Worm (Caenorhabditis elegans) whole organism, L3 larva: ENCODE results near the gene C16D2.1.

Experiments used
- nhr-11 ChIP-seq: fragments of 150-350 bp; optimal IDR thresholded peaks from 2 replicates; lab custom pipeline; 2014; ENCODE audit warnings: missing biosample characterization, missing genetic modification characterization
- nhr-237 ChIP-seq: fragments of 150-350 bp; optimal IDR thresholded peaks from 2 replicates; lab custom pipeline; 2014; ENCODE audit warnings: missing biosample characterization, missing genetic modification characterization
- skn-1 ChIP-seq: fragments of 150-350 bp; optimal IDR thresholded peaks from 2 replicates; lab custom pipeline; 2014; ENCODE audit warnings: missing biosample characterization, missing genetic modification characterization
- unc-62 ChIP-seq: fragments of 150-350 bp; sonication (generic microtip); optimal IDR thresholded peaks from 4 replicates; lab custom pipeline; 2014; ENCODE audit warnings: missing biosample characterization, missing genetic modification reagents, missing genetic modification characterization
- ztf-4 ChIP-seq: fragments of 150-350 bp; optimal IDR thresholded peaks from 2 replicates; lab custom pipeline; 2014; ENCODE audit warnings: missing biosample characterization, missing genetic modification characterization

ce11 chrII:9181155-9181554, 49.7 kb downstream of the C16D2.1 start:
- TF ChIP-seq nhr-11: no peak
- TF ChIP-seq unc-62 (GFP tag; lab: Kevin White, UChicago): no peak
- TF ChIP-seq skn-1 (tag; lab: Kevin White, UChicago): no peak
- no peak for TF ChIP-seq ztf-4 (tag; lab: Kevin White, UChicago)
- no peak for TF ChIP-seq nhr-237 (tag; lab: Kevin White, UChicago)
